Fruit fly (Drosophila melanogaster): Measurements from ENCODE around the gene Rab11.

Gene Rab11

dm6 chr3R:21092829-21093228 lies 18.4 kb upstream of the Rab11 start (continued):
- no peak for TF ChIP-seq CG15011 (GFP tag; optimal IDR thresholded peaks at IDR 0.05)
- TF ChIP-seq Antp (GFP tag; optimal IDR thresholded peaks at IDR 0.05) = peak; percentile 4
- TF ChIP-seq CG8388 (GFP tag; optimal IDR thresholded peaks at IDR 0.05) = peak; percentile 0
- 0 out of 3 replicates have a peak, but pooled peaks have one; percentile 46 for TF ChIP-seq ci (GFP tag; IDR thresholded peaks at IDR 0.05)
- TF ChIP-seq grau (tag; optimal IDR thresholded peaks at IDR 0.05) = peak; percentile 16
- TF ChIP-seq CG12942 (GFP tag; optimal IDR thresholded peaks at IDR 0.05) = peak; percentile 10
- TF ChIP-seq Hsf (GFP tag; optimal IDR thresholded peaks at IDR 0.05) = peak; percentile 4
- peak in 1 of 2 experiments; percentile 5 for TF ChIP-seq chif (GFP tag; optimal IDR thresholded peaks at IDR 0.05)
- TF ChIP-seq unpg (GFP tag; optimal IDR thresholded peaks at IDR 0.05) = peak; percentile 31
- TF ChIP-seq CG12769 (tag; optimal IDR thresholded peaks at IDR 0.05) = peak; percentile 20
- TF ChIP-seq sug (tag; optimal IDR thresholded peaks at IDR 0.05) = no peak
- no peak for TF ChIP-seq chm (GFP tag; IDR thresholded peaks at IDR 0.05)
- TF ChIP-seq odd (GFP tag; optimal IDR thresholded peaks at IDR 0.05) = no peak
- TF ChIP-seq gem (tag; optimal IDR thresholded peaks at IDR 0.05) = peak; percentile 52
- no peak for TF ChIP-seq Hand (GFP tag; optimal IDR thresholded peaks at IDR 0.05)

DNA sequence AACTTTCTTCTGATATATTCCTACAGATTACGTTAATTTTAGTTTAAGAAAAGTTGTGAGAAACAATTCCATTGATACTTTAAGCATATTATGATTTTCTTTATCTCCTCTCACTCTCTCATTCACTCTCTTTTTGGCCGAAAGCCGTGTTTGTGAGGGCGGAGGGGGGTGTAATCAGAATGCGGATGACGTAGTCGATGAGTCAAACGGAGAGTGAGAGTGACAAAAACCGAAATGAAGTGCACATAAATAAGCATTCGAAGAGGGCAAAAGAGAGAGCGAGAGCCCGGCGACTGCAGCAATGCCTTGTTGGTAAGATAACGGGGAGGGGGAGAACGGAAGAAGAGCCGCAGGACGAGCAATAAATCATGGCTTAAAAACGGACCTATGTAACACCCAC lies 16.9 kb upstream of the Rab11 start:
- TF ChIP-seq CG30020 (tag; optimal IDR thresholded peaks at IDR 0.05) (no peak), Drgx (GFP tag; IDR thresholded peaks at IDR 0.05) (no peak), Scr (GFP tag; IDR thresholded peaks at IDR 0.05; ENCODE audit: partially characterized antibody) (no peak), sqz (GFP tag; optimal IDR thresholded peaks at IDR 0.05) (no peak), Hsf (GFP tag; optimal IDR thresholded peaks at IDR 0.05) (no peak), CG4707 (GFP tag; optimal IDR thresholded peaks at IDR 0.05) (no peak), YL-1 (GFP tag; optimal IDR thresholded peaks at IDR 0.05) (no peak), Blimp-1 (GFP tag; optimal IDR thresholded peaks at IDR 0.05) (peak; percentile 93), al (GFP tag; IDR thresholded peaks at IDR 0.05) (no peak), pan (optimal IDR thresholded peaks at IDR 0.05) (no peak), pan (GFP tag; optimal IDR thresholded peaks at IDR 0.05 in 1 of 2, IDR thresholded peaks at IDR 0.05 in 1 of 2) (no peak), slp2 (GFP tag; optimal IDR thresholded peaks at IDR 0.05) (no peak), Adf1 (GFP tag; IDR thresholded peaks at IDR 0.05) (no peak), Trl (optimal IDR thresholded peaks at IDR 0.05) (peak; percentile 5 to 53), Trl (GFP tag; optimal IDR thresholded peaks at IDR 0.05) (no peak), chif (GFP tag; optimal IDR thresholded peaks at IDR 0.05) (no peak), ind (GFP tag; optimal IDR thresholded peaks at IDR 0.05) (no peak), zfh1 (GFP tag; IDR thresholded peaks at IDR 0.05) (no peak), CG15696 (tag; optimal IDR thresholded peaks at IDR 0.05) (no peak), crol (GFP tag; IDR thresholded peaks at IDR 0.05) (peak; percentile 87), CG34376 (GFP tag; optimal IDR thresholded peaks at IDR 0.05) (no peak), NK7.1 (GFP tag; optimal IDR thresholded peaks at IDR 0.05) (no peak), dati (GFP tag; IDR thresholded peaks at IDR 0.05) (no peak), kay (GFP tag; optimal IDR thresholded peaks at IDR 0.05) (peak; percentile 33)

DNA sequence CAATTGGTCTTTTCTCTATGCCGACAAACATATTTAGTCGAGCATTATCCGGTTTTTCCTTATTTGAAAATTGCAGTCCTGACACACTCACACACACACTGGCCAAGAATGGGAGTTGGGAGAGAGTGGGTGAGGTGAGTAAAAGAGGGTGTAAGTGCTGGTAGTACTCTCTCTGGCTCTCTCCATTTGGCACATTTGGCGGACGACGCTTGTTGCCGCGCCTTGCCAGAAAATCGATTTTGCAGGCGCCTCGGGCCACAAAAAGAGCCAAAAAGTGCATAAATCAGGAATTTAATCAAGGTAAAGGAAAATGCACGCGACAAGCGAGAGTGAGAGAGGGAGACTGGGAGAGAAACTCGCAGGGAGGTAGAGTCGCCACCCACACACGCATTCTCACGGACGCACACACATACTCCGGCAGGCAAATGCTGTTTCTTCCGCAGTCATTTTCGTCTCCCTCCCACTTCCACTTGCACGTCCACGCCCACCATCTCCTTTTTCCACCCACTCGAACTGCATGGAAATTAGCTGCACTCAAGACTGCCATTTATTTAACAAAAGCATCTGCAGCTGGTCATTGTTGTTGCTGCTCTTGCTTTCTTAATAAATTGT lies 14.6 kb upstream of the Rab11 start:
- TF ChIP-seq gro (GFP tag; optimal IDR thresholded peaks at IDR 0.05) (no peak), Opbp (GFP tag; IDR thresholded peaks at IDR 0.05; ENCODE audit: partially characterized antibody) (no peak), en (GFP tag; optimal IDR thresholded peaks at IDR 0.05) (no peak), CG6254 (GFP tag; optimal IDR thresholded peaks at IDR 0.05) (no peak), CG4282 (GFP tag; optimal IDR thresholded peaks at IDR 0.05) (no peak), cas (GFP tag; IDR thresholded peaks at IDR 0.05) (no peak), onecut (GFP tag; IDR thresholded peaks at IDR 0.05) (peak; percentile 87), CG6813 (GFP tag; optimal IDR thresholded peaks at IDR 0.05) (no peak), gt (GFP tag; IDR thresholded peaks at IDR 0.05) (no peak), CHES-1-like (GFP tag; optimal IDR thresholded peaks at IDR 0.05) (no peak), pros (GFP tag; optimal IDR thresholded peaks at IDR 0.05) (peak; percentile 51), Meics (GFP tag; optimal IDR thresholded peaks at IDR 0.05) (no peak), fd96Cb (tag; optimal IDR thresholded peaks at IDR 0.05) (no peak), CG17328 (GFP tag; IDR thresholded peaks at IDR 0.05) (no peak), crol (GFP tag; IDR thresholded peaks at IDR 0.05) (peak; percentile 13; the same call in 1 of the 2 replicates)

Measured in whole organism, embryonic.